Worm (Caenorhabditis elegans) whole organism, early embryonic: ENCODE data around the gene T25D1.1.

Source experiments
- F13C5.2 ChIP-seq: sonication (generic microtip); optimal IDR thresholded peaks from 2 replicates; lab custom pipeline; 2017; ENCODE audit warnings: mild to moderate bottlenecking, missing genetic modification characterization, inconsistent platforms, missing compliant biosample characterization
- aly-1 ChIP-seq: sonication (generic microtip); optimal IDR thresholded peaks from 2 replicates; lab custom pipeline; 2016; ENCODE audit warnings: missing genetic modification characterization, missing compliant biosample characterization
- ama-1 ChIP-seq: fragments of 150-350 bp; optimal IDR thresholded peaks from 2 replicates; lab custom pipeline; 2014
- ceh-13 ChIP-seq: fragments of 200-800 bp; sonication (Bioruptor generic); optimal IDR thresholded peaks from 2 replicates; lab custom pipeline; 2018; ENCODE audit warnings: mild to moderate bottlenecking, missing genetic modification characterization, missing compliant biosample characterization
- ceh-36 ChIP-seq: sonication (generic microtip); optimal IDR thresholded peaks from 2 replicates; lab custom pipeline; 2016; ENCODE audit warnings: missing genetic modification characterization, inconsistent platforms, missing compliant biosample characterization
- ets-7 ChIP-seq: sonication (generic microtip); optimal IDR thresholded peaks from 2 replicates; lab custom pipeline; 2016; ENCODE audit warnings: missing genotype, missing genetic modification characterization, missing compliant biosample characterization
- flt-1 ChIP-seq: fragments of 200-800 bp; sonication (Bioruptor generic); IDR thresholded peaks from 2 replicates; pipeline ENCODE4 v1.3.6; 2022; ENCODE audit warnings: missing genetic modification characterization, missing compliant biosample characterization
- hmg-4 ChIP-seq: fragments of 200-800 bp; sonication (Bioruptor generic); optimal IDR thresholded peaks from 2 replicates; lab custom pipeline; 2018; ENCODE audit warnings: mild to moderate bottlenecking, missing genetic modification characterization, missing compliant biosample characterization
- hnd-1 ChIP-seq: sonication (generic microtip); optimal IDR thresholded peaks from 2 replicates; lab custom pipeline; 2016; ENCODE audit warnings: missing genetic modification characterization, missing compliant biosample characterization
- scrt-1 ChIP-seq: fragments of 200-800 bp; sonication (Bioruptor generic); IDR thresholded peaks from 2 replicates; pipeline ENCODE4 v1.3.6; 2022; ENCODE audit warnings: missing genetic modification characterization, missing compliant biosample characterization
- tbx-11 ChIP-seq: fragments of 200-800 bp; sonication (Bioruptor generic); IDR thresholded peaks from 2 replicates; pipeline ENCODE4 v1.3.6; 2022; ENCODE audit warnings: missing genetic modification characterization, missing compliant biosample characterization
- tbx-37 ChIP-seq: fragments of 200-800 bp; sonication (Bioruptor generic); conservative IDR thresholded peaks from 2 replicates; pipeline ENCODE4 v1.3.6; 2022; ENCODE audit warnings: missing genetic modification reagents, missing genetic modification characterization, missing compliant biosample characterization

DNA sequence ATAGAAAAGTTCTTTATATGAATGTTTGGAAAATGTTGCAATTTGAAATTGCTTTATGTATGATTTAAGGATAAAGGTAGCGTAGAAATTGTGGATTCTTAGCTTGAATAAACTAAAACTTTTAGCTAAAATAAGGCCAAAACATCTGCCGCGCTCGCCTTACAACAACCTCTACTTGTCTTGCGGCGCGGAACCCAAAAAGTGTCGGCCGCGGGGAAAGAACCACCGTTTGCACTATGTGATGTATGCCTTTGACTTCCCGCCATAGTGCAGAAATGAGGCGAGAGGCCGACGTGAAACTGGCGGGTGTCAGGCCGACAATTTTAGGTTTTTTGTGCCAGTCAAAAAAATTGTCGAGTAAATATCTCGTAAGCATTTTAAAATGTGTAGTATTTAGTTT is 52.3 kb downstream of the T25D1.1 start:
- TF ChIP-seq flt-1 (GFP tag; lab: Robert Waterston, UW): no peak
- TF ChIP-seq tbx-37 (GFP tag; lab: Robert Waterston, UW): no peak
- TF ChIP-seq ets-7: no peak
- no peak for TF ChIP-seq hmg-4
- TF ChIP-seq ama-1 (lab: Kevin White, UChicago): no peak
- no peak for TF ChIP-seq aly-1 (tag; lab: Kevin White, UChicago)
- no peak for TF ChIP-seq scrt-1 (GFP tag; lab: Robert Waterston, UW)
- no peak for TF ChIP-seq ceh-36 (tag; lab: Kevin White, UChicago)
- no peak for TF ChIP-seq ceh-13
- no peak for TF ChIP-seq tbx-11 (GFP tag; lab: Robert Waterston, UW)
- no peak for TF ChIP-seq hnd-1
- no peak for TF ChIP-seq F13C5.2
